Worm (Caenorhabditis elegans): ENCODE measurements around the gene prp-38.

Gene prp-38

ce11 chrV:10805934-10806333, at the start of gene prp-38:
prp-38 (minus strand) TSS chrV:10806034.
- TF ChIP-seq madf-3 (GFP tag; IDR thresholded peaks at IDR 0.05): no peak
- no peak for TF ChIP-seq C06A6.2 (GFP tag; conservative IDR thresholded peaks at IDR 0.05)
- TF ChIP-seq madf-6 (GFP tag; IDR thresholded peaks at IDR 0.05): 0 out of 2 replicates have a peak, but pooled peaks have one; percentile 32
- no peak for TF ChIP-seq ceh-40 (GFP tag; IDR thresholded peaks at IDR 0.05)
- TF ChIP-seq lin-40 (tag; optimal IDR thresholded peaks at IDR 0.05): no peak
- no peak for TF ChIP-seq F52B5.7 (tag; optimal IDR thresholded peaks at IDR 0.05)

DNA sequence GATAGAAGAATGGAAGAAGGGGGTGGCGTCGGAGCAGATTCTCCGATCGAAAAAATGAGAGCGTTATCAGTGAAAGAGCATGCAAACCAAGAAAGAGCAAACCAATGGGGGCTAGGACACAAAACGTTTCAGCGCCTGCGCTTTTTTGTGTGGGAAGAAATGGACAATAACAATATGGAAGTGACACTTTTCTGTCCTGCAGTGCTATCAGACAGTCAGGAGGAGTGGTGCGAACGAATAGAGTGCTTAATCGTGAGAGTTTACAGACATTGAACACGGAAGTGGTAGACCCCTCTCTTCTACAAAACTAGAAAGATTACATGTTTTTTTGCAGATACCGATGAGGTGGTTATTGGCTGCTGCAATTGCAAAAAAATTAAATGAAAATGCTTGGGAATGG, 49.5 kb upstream of the prp-38 start:
- TF ChIP-seq Y95B8A.8 (GFP tag; IDR thresholded peaks at IDR 0.05) (0 out of 2 replicates have a peak, but pooled peaks have one; percentile 19), akir-1 (GFP tag; optimal IDR thresholded peaks at IDR 0.05) (no peak), zfh-2 (GFP tag; conservative IDR thresholded peaks at IDR 0.05) (0 out of 2 replicates have a peak, but pooled peaks have one; percentile 18), hmg-1.2 (GFP tag; IDR thresholded peaks at IDR 0.05) (0 out of 2 replicates have a peak, but pooled peaks have one; percentile 20), ztf-22 (GFP tag; optimal IDR thresholded peaks at IDR 0.05) (peak; percentile 84), pbrm-1 (GFP tag; IDR thresholded peaks at IDR 0.05) (0 out of 2 replicates have a peak, but pooled peaks have one; percentile 6), ets-4 (GFP tag; optimal IDR thresholded peaks at IDR 0.05) (peak; percentile 93), nhr-90 (tag; optimal IDR thresholded peaks at IDR 0.05) (peak; percentile 62), dox-1 (GFP tag; IDR thresholded peaks at IDR 0.05) (peak; percentile 76), ztf-6 (GFP tag; IDR thresholded peaks at IDR 0.05) (no peak), nfyb-1 (GFP tag; IDR thresholded peaks at IDR 0.05) (peak; percentile 8; the same call in 1 of the 2 replicates), let-526 (GFP tag; IDR thresholded peaks at IDR 0.05) (no peak), nhr-80 (tag; optimal IDR thresholded peaks at IDR 0.05) (peak; percentile 100), tbp1 (GFP tag; optimal IDR thresholded peaks at IDR 0.05) (peak; percentile 12), cebp-1 (GFP tag; IDR thresholded peaks at IDR 0.05) (no peak), cebp-1 (tag; optimal IDR thresholded peaks at IDR 0.05) (peak; percentile 40), madf-10 (tag; optimal IDR thresholded peaks at IDR 0.05) (peak; percentile 26), T26A5.8 (tag; optimal IDR thresholded peaks at IDR 0.05) (no peak), F55B11.4 (tag; optimal IDR thresholded peaks at IDR 0.05; ENCODE audit: borderline replicate concordance, insufficient read depth) (no peak), Y53G8AR.9 (GFP tag; conservative IDR thresholded peaks at IDR 0.05) (0 out of 2 replicates have a peak, but pooled peaks have one; percentile 48), unc-62 (GFP tag; optimal IDR thresholded peaks at IDR 0.05) (peak; percentile 77), atf-7 (tag; optimal IDR thresholded peaks at IDR 0.05) (peak; percentile 59), sptf-2 (GFP tag; optimal IDR thresholded peaks at IDR 0.05) (peak; percentile 11), chd-7 (tag; optimal IDR thresholded peaks at IDR 0.05) (peak; percentile 50)

ce11 chrV:10854197-10854596, 48.4 kb upstream of the prp-38 start:
- TF ChIP-seq Y79H2A.3 (GFP tag; conservative IDR thresholded peaks at IDR 0.05): no peak
- TF ChIP-seq hmg-1.2 (GFP tag; IDR thresholded peaks at IDR 0.05): no peak
- no peak for TF ChIP-seq ztf-22 (GFP tag; optimal IDR thresholded peaks at IDR 0.05)
- no peak for TF ChIP-seq lag-1 (GFP tag; IDR thresholded peaks at IDR 0.05)
- TF ChIP-seq madf-6 (GFP tag; IDR thresholded peaks at IDR 0.05): no peak
- no peak for TF ChIP-seq ceh-27 (GFP tag; optimal IDR thresholded peaks at IDR 0.05)
- no peak for TF ChIP-seq F10E7.11 (tag; optimal IDR thresholded peaks at IDR 0.05)
- no peak for TF ChIP-seq lin-35 (GFP tag; optimal IDR thresholded peaks at IDR 0.05)
- TF ChIP-seq Y67H2A.10 (GFP tag; conservative IDR thresholded peaks at IDR 0.05): no peak

Measured in whole organism, young adult.